Worm (Caenorhabditis elegans) whole organism, L4 larva: Measurements from ENCODE around the gene vars-1.
A peak's percentile ranks its signal among the peaks of the same experiment; 100 is the strongest.

Experiments used
- Y105C5A.15 ChIP-seq: fragments of 200-800 bp; sonication (Bioruptor generic); IDR thresholded peaks from 2 replicates; pipeline ENCODE4 v1.3.6; 2022; ENCODE audit warnings: missing genetic modification characterization, missing compliant biosample characterization
- ama-1 ChIP-seq: fragments of 150-350 bp; optimal IDR thresholded peaks from 2 replicates; lab custom pipeline; 2014; ENCODE audit warnings: inconsistent platforms, mixed read lengths
- arid-1 ChIP-seq: fragments of 200-800 bp; sonication (Bioruptor generic); conservative IDR thresholded peaks from 2 replicates; pipeline ENCODE4 v1.3.6; 2022; ENCODE audit warnings: missing genetic modification reagents, missing genetic modification characterization, missing compliant biosample characterization
- ceh-82 ChIP-seq: sonication (generic microtip); optimal IDR thresholded peaks from 2 replicates; lab custom pipeline; 2017; ENCODE audit warnings: missing biosample characterization, missing genetic modification characterization
- daf-16 ChIP-seq, 3 experiments: sonication (generic microtip); optimal IDR thresholded peaks; 2 replicates each; lab custom pipeline; 2016 to 2017; ENCODE audit warnings: missing genetic modification characterization in 3 of 3, missing genetic modification reagents in 3 of 3, mild to moderate bottlenecking in 2 of 3, missing compliant biosample characterization in 2 of 3, missing biosample characterization in 1 of 3, moderate library complexity in 1 of 3
- dve-1 ChIP-seq: sonication (generic microtip); optimal IDR thresholded peaks from 2 replicates; lab custom pipeline; 2017; ENCODE audit warnings: antibody characterized with exemption, mild to moderate bottlenecking, missing genetic modification characterization, missing compliant biosample characterization; ENCODE audit not compliant: insufficient read depth
- mdt-29 ChIP-seq: fragments of 200-800 bp; sonication (Bioruptor generic); IDR thresholded peaks from 2 replicates; pipeline ENCODE4 v1.3.6; 2022; ENCODE audit warnings: missing genetic modification reagents, missing genetic modification characterization, missing compliant biosample characterization
- nhr-10 ChIP-seq: fragments of 150-350 bp; optimal IDR thresholded peaks from 2 replicates; lab custom pipeline; 2014; ENCODE audit warnings: missing biosample characterization, missing genetic modification characterization
- nhr-25 ChIP-seq: sonication (generic microtip); optimal IDR thresholded peaks from 2 replicates; lab custom pipeline; 2017; ENCODE audit warnings: missing genetic modification characterization, mild to moderate bottlenecking, missing compliant biosample characterization, antibody characterized with exemption, moderate library complexity, borderline replicate concordance; ENCODE audit not compliant: insufficient read depth
- pqm-1 ChIP-seq: sonication (generic microtip); optimal IDR thresholded peaks from 2 replicates; lab custom pipeline; 2017; ENCODE audit warnings: missing biosample characterization, missing genetic modification characterization
- ztf-11 ChIP-seq: fragments of 150-350 bp; optimal IDR thresholded peaks from 2 replicates; lab custom pipeline; 2014; ENCODE audit warnings: missing biosample characterization, missing genetic modification characterization

ce11 chrV:8018919-8019318 lies 12.3 kb upstream of the vars-1 start:
- TF ChIP-seq nhr-10 (tag; lab: Kevin White, UChicago) = no peak
- no peak for TF ChIP-seq nhr-25 (tag; lab: Kevin White, UChicago)
- TF ChIP-seq dve-1 (tag; lab: Kevin White, UChicago) = peak; percentile 36
- TF ChIP-seq ama-1 (lab: Kevin White, UChicago) = no peak
- no peak for TF ChIP-seq ceh-82 (tag; lab: Kevin White, UChicago)
- no peak for TF ChIP-seq ztf-11 (tag; lab: Kevin White, UChicago)
- TF ChIP-seq mdt-29 (GFP tag; lab: Robert Waterston, UW) = no peak
- no peak for TF ChIP-seq arid-1 (GFP tag; lab: Robert Waterston, UW)
- TF ChIP-seq Y105C5A.15 (GFP tag; lab: Robert Waterston, UW) = no peak
- TF ChIP-seq pqm-1 (tag; lab: Kevin White, UChicago) = peak; percentile 37
- TF ChIP-seq daf-16 (GFP tag; optimal IDR thresholded peaks at IDR 0.05; lab: Kevin White, UChicago) = no peak
- TF ChIP-seq daf-16 (tag; optimal IDR thresholded peaks at IDR 0.05; lab: Kevin White, UChicago) = peak; percentile 5
